Worm (Caenorhabditis elegans) whole organism, late embryonic: ENCODE results near the gene T11B7.5.

Experiments
- C08G9.2 ChIP-seq: sonication (generic microtip); optimal IDR thresholded peaks from 2 replicates; lab custom pipeline; 2016; ENCODE audit warnings: mild to moderate bottlenecking, missing genetic modification characterization, moderate library complexity, missing compliant biosample characterization
- F13H6.1 ChIP-seq: sonication (generic microtip); optimal IDR thresholded peaks from 2 replicates; lab custom pipeline; 2016; ENCODE audit warnings: missing genetic modification characterization, missing compliant biosample characterization
- K02D7.2 ChIP-seq: sonication (generic microtip); optimal IDR thresholded peaks from 2 replicates; lab custom pipeline; 2017; ENCODE audit warnings: mild to moderate bottlenecking, missing genetic modification characterization, missing compliant biosample characterization
- T23F11.4 ChIP-seq: fragments of 200-800 bp; sonication (Bioruptor generic); optimal IDR thresholded peaks from 2 replicates; lab custom pipeline; 2018; ENCODE audit warnings: mild to moderate bottlenecking, missing genetic modification characterization, missing compliant biosample characterization
- ahr-1 ChIP-seq: sonication (generic microtip); optimal IDR thresholded peaks from 2 replicates; lab custom pipeline; 2016; ENCODE audit warnings: missing genetic modification characterization, missing compliant biosample characterization
- ama-1 ChIP-seq: fragments of 150-350 bp; optimal IDR thresholded peaks from 2 replicates; lab custom pipeline; 2014
- ceh-18 ChIP-seq: sonication (generic microtip); optimal IDR thresholded peaks from 2 replicates; lab custom pipeline; 2016; ENCODE audit warnings: missing genetic modification characterization, missing compliant biosample characterization
- ceh-19 ChIP-seq: fragments of 200-800 bp; sonication (Bioruptor generic); optimal IDR thresholded peaks from 2 replicates; lab custom pipeline; 2018; ENCODE audit warnings: mild to moderate bottlenecking, missing genetic modification characterization, missing compliant biosample characterization
- ceh-30 ChIP-seq: fragments of 150-350 bp; optimal IDR thresholded peaks from 2 replicates; lab custom pipeline; 2014; ENCODE audit warnings: missing biosample characterization, missing genetic modification characterization
- ceh-34 ChIP-seq: sonication (generic microtip); optimal IDR thresholded peaks from 2 replicates; lab custom pipeline; 2016; ENCODE audit warnings: mild to moderate bottlenecking, missing genetic modification characterization, missing compliant biosample characterization
- ceh-45 ChIP-seq: fragments of 200-800 bp; sonication (Bioruptor generic); IDR thresholded peaks from 2 replicates; pipeline ENCODE4 v1.3.6; 2022; ENCODE audit warnings: missing genetic modification reagents, missing genetic modification characterization, missing compliant biosample characterization
- ceh-48 ChIP-seq: sonication (generic microtip); optimal IDR thresholded peaks from 2 replicates; lab custom pipeline; 2016; ENCODE audit warnings: missing genetic modification characterization, inconsistent platforms, missing compliant biosample characterization
- ceh-9 ChIP-seq: sonication (generic microtip); optimal IDR thresholded peaks from 2 replicates; lab custom pipeline; 2016; ENCODE audit warnings: mild to moderate bottlenecking, missing genetic modification characterization, inconsistent platforms, missing compliant biosample characterization
- che-1 ChIP-seq: sonication (generic microtip); optimal IDR thresholded peaks from 2 replicates; lab custom pipeline; 2016; ENCODE audit warnings: mild to moderate bottlenecking, missing genetic modification characterization, missing compliant biosample characterization
- dve-1 ChIP-seq: sonication (generic microtip); optimal IDR thresholded peaks from 2 replicates; lab custom pipeline; 2017; ENCODE audit warnings: antibody characterized with exemption, mild to moderate bottlenecking, missing genetic modification characterization, missing compliant biosample characterization
- elt-2 ChIP-seq: sonication (generic microtip); optimal IDR thresholded peaks from 2 replicates; lab custom pipeline; 2016; ENCODE audit warnings: missing genetic modification reagents, missing genetic modification characterization, missing compliant biosample characterization
- elt-4 ChIP-seq: sonication (generic microtip); optimal IDR thresholded peaks from 2 replicates; lab custom pipeline; 2016; ENCODE audit warnings: missing genetic modification characterization, missing compliant biosample characterization
- hlh-8 ChIP-seq: sonication (generic microtip); optimal IDR thresholded peaks from 2 replicates; lab custom pipeline; 2016; ENCODE audit warnings: missing genotype, missing genetic modification characterization, missing compliant biosample characterization
- lim-6 ChIP-seq: sonication (generic microtip); optimal IDR thresholded peaks from 2 replicates; lab custom pipeline; 2016; ENCODE audit warnings: missing genetic modification characterization, missing compliant biosample characterization
- lin-11 ChIP-seq: fragments of 200-800 bp; sonication (Bioruptor generic); optimal IDR thresholded peaks from 2 replicates; lab custom pipeline; 2018; ENCODE audit warnings: mild to moderate bottlenecking, missing genetic modification characterization, missing compliant biosample characterization
- madf-2 ChIP-seq: sonication (generic microtip); optimal IDR thresholded peaks from 2 replicates; lab custom pipeline; 2017; ENCODE audit warnings: missing genetic modification characterization, missing compliant biosample characterization
- mec-3 ChIP-seq: sonication (generic microtip); optimal IDR thresholded peaks from 2 replicates; lab custom pipeline; 2016; ENCODE audit warnings: borderline replicate concordance, missing genetic modification characterization, missing compliant biosample characterization
- nfya-1 ChIP-seq: sonication (generic microtip); optimal IDR thresholded peaks from 2 replicates; lab custom pipeline; 2017; ENCODE audit warnings: missing genetic modification characterization, mild to moderate bottlenecking, missing compliant biosample characterization, antibody characterized with exemption, moderate library complexity
- nhr-232 ChIP-seq: sonication (generic microtip); optimal IDR thresholded peaks from 2 replicates; lab custom pipeline; 2016; ENCODE audit warnings: missing genetic modification characterization, missing compliant biosample characterization
- odd-2 ChIP-seq: sonication (generic microtip); optimal IDR thresholded peaks from 2 replicates; lab custom pipeline; 2017; ENCODE audit warnings: antibody characterized with exemption, mild to moderate bottlenecking, missing genetic modification characterization, missing compliant biosample characterization
- pha-4 ChIP-seq: fragments of 150-350 bp; optimal IDR thresholded peaks from 2 replicates; lab custom pipeline; 2018; ENCODE audit warnings: missing biosample characterization, missing genetic modification reagents, missing genetic modification characterization
- pros-1 ChIP-seq: fragments of 150-350 bp; optimal IDR thresholded peaks from 2 replicates; lab custom pipeline; 2014; ENCODE audit warnings: missing biosample characterization, missing genetic modification reagents, missing genetic modification characterization
- ref-2 ChIP-seq: sonication (generic microtip); optimal IDR thresholded peaks from 2 replicates; lab custom pipeline; 2016; ENCODE audit warnings: missing genetic modification characterization, missing compliant biosample characterization
- sdc-2 ChIP-seq: sonication (generic microtip); optimal IDR thresholded peaks from 2 replicates; lab custom pipeline; 2016; ENCODE audit warnings: missing genotype, missing genetic modification characterization, missing compliant biosample characterization
- sox-2 ChIP-seq: fragments of 200-800 bp; sonication (Bioruptor generic); IDR thresholded peaks from 2 replicates; pipeline ENCODE4 v1.3.6; 2022; ENCODE audit warnings: missing genetic modification reagents, missing genetic modification characterization, missing compliant biosample characterization
- tbx-2 ChIP-seq: sonication (generic microtip); optimal IDR thresholded peaks from 2 replicates; lab custom pipeline; 2016; ENCODE audit warnings: missing genetic modification characterization, missing compliant biosample characterization
- ttx-3 ChIP-seq: sonication (generic microtip); optimal IDR thresholded peaks from 2 replicates; lab custom pipeline; 2016; ENCODE audit warnings: missing genetic modification reagents, missing genetic modification characterization, missing compliant biosample characterization
- unc-55 ChIP-seq: sonication (generic microtip); optimal IDR thresholded peaks from 2 replicates; lab custom pipeline; 2017; ENCODE audit warnings: missing biosample characterization, missing genetic modification reagents, missing genetic modification characterization
- unc-86 ChIP-seq: sonication (generic microtip); optimal IDR thresholded peaks from 2 replicates; lab custom pipeline; 2016; ENCODE audit warnings: missing genetic modification characterization, missing compliant biosample characterization
- zip-5 ChIP-seq: sonication (generic microtip); optimal IDR thresholded peaks from 2 replicates; lab custom pipeline; 2016; ENCODE audit warnings: missing genetic modification characterization, missing compliant biosample characterization

Gene T11B7.5

ce11 chrIV:8826606-8827000 lies 29.3 kb downstream of the T11B7.5 start:
- TF ChIP-seq unc-55 (GFP tag; lab: Kevin White, UChicago) (no peak), ceh-48 (peak; percentile 88)

DNA sequence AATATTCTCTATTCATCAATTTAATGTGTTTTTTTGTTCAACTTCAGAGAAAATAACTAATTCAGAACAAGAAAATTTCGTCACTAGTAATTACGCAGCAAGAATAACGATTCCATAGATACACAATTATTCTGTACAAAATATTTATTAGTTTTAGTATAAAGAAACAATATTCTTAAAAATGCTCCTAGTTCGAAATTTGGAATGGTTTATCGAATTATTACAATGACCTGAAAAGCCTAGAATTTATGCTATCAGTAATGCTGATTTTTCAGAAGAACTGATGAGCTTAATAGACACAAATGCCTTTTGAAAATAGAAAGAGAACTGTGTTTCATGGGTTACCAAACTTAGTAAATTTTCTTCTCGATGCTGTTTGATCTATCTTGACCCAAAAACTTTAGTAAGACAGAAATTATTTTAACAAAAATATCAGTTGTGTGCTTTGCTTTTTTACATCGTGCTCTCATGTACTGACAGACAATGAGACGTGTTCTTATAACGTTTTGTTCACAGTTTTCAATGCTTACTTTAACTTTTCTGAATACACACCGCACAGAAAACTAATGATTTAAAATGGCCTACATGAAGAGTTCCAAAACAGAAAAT lies 29.8 kb downstream of the T11B7.5 start:
- TF ChIP-seq ttx-3, result no peak
- no peak for TF ChIP-seq ama-1 (lab: Kevin White, UChicago)

- no peak for TF ChIP-seq lin-11
- TF ChIP-seq ceh-34 (tag; lab: Kevin White, UChicago), result no peak
- no peak for TF ChIP-seq ceh-9 (tag; lab: Kevin White, UChicago)
- TF ChIP-seq hlh-8 (tag; lab: Kevin White, UChicago), result no peak
- TF ChIP-seq madf-2, result no peak
- no peak for TF ChIP-seq tbx-2 (tag; lab: Kevin White, UChicago)
Observed at ce11 chrIV:8824145-8824833, 31.6 kb downstream of the T11B7.5 start, which contains the start of the genes col-117 and col-3. Gene col-117, minus strand, starts transcription at chrIV:8824195. Gene col-3, plus strand, starts transcription at chrIV:8824783.

DNA sequence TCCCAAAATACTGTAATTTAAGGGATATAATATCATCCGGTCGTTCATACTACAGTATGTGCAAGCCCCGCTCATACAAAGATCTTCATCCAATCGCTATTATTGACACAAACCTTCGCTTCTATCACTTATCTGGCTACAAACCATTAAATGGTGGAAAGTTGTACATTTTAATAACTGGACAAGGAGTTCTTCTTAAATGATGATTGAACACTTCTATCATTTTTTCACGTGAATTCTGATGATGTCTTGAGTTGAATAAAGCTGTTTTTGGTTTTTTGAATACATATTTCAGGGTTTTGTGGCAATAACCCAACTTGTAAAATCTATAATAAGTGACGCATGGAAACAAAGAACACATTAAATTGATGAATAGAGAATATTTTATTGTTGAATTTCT lies 33.3 kb downstream of the T11B7.5 start:
- TF ChIP-seq sox-2, result no peak
- TF ChIP-seq sdc-2 (tag; lab: Kevin White, UChicago), result no peak
- no peak for TF ChIP-seq F13H6.1 (tag; lab: Kevin White, UChicago)
- no peak for TF ChIP-seq unc-55 (GFP tag; lab: Kevin White, UChicago)
- TF ChIP-seq ttx-3, result no peak
- TF ChIP-seq hlh-8 (tag; lab: Kevin White, UChicago), result no peak
- TF ChIP-seq che-1 (tag; lab: Kevin White, UChicago), result no peak
- TF ChIP-seq pros-1 (tag; lab: Kevin White, UChicago), result no peak
- no peak for TF ChIP-seq nfya-1 (tag; lab: Kevin White, UChicago)
- TF ChIP-seq ref-2, result no peak
- TF ChIP-seq odd-2 (tag; lab: Kevin White, UChicago), result no peak
- TF ChIP-seq T23F11.4 (GFP tag; lab: Kevin White, UChicago), result no peak
- TF ChIP-seq ceh-48, result no peak
- TF ChIP-seq ceh-19, result no peak
- TF ChIP-seq ceh-18 (tag; lab: Kevin White, UChicago), result no peak
- no peak for TF ChIP-seq dve-1 (tag; lab: Kevin White, UChicago)

ce11 chrIV:8821147-8821546 lies 34.7 kb downstream of the T11B7.5 start, which contains the start of gene T28C6.5:
Gene T28C6.5, plus strand, starts transcription at chrIV:8821447.
- no peak for TF ChIP-seq pha-4 (tag; lab: Kevin White, UChicago)
- no peak for TF ChIP-seq ceh-34 (tag; lab: Kevin White, UChicago)
- no peak for TF ChIP-seq elt-4
- no peak for TF ChIP-seq ama-1 (lab: Kevin White, UChicago)
- TF ChIP-seq C08G9.2 (tag; lab: Kevin White, UChicago), result no peak
- TF ChIP-seq sdc-2 (tag; lab: Kevin White, UChicago), result no peak
- TF ChIP-seq ceh-18 (tag; lab: Kevin White, UChicago), result no peak
- no peak for TF ChIP-seq mec-3 (tag; lab: Kevin White, UChicago)
- no peak for TF ChIP-seq elt-2
- TF ChIP-seq nhr-232 (tag; lab: Kevin White, UChicago), result no peak

- no peak for TF ChIP-seq zip-5
- no peak for TF ChIP-seq ceh-18 (tag; lab: Kevin White, UChicago)
- no peak for TF ChIP-seq ceh-19
- TF ChIP-seq elt-2, result no peak
- TF ChIP-seq unc-86 (tag; lab: Kevin White, UChicago), result no peak
- no peak for TF ChIP-seq tbx-2 (tag; lab: Kevin White, UChicago)
- TF ChIP-seq ceh-30 (tag; lab: Kevin White, UChicago), result no peak
- TF ChIP-seq ama-1 (lab: Kevin White, UChicago), result no peak
- no peak for TF ChIP-seq nhr-232 (tag; lab: Kevin White, UChicago)
- TF ChIP-seq T23F11.4 (GFP tag; lab: Kevin White, UChicago), result no peak
- no peak for TF ChIP-seq ceh-45 (GFP tag; lab: Robert Waterston, UW)
- TF ChIP-seq lim-6 (tag; lab: Kevin White, UChicago), result no peak
- no peak for TF ChIP-seq K02D7.2
- TF ChIP-seq ahr-1 (tag; lab: Kevin White, UChicago), result no peak
Observed at ce11 chrIV:8820041-8820440, 35.8 kb downstream of the T11B7.5 start, which contains the start of gene T28C6.3. Gene T28C6.3, plus strand, starts transcription at chrIV:8820341.
